Worm (Caenorhabditis elegans): ENCODE measurements around the gene K10H10.12.

K10H10.12 gene

ce11 chrII:14474700-14475099 is 31.4 kb downstream of the K10H10.12 start:
- no peak for TF ChIP-seq ceh-62 (tag; optimal IDR thresholded peaks at IDR 0.05)
- TF ChIP-seq Y75B8A.6 (GFP tag; IDR thresholded peaks at IDR 0.05), result no peak
- no peak for TF ChIP-seq spr-1 (tag; optimal IDR thresholded peaks at IDR 0.05)
- TF ChIP-seq mdl-1 (tag; optimal IDR thresholded peaks at IDR 0.05), result no peak
- TF ChIP-seq pha-4 (GFP tag; IDR thresholded peaks at IDR 0.05), result peak; percentile 46; the same call in 1 of the 2 replicates
- no peak for TF ChIP-seq pha-4 (tag; optimal IDR thresholded peaks at IDR 0.05)
- no peak for TF ChIP-seq nhr-42 (GFP tag; IDR thresholded peaks at IDR 0.05)
- TF ChIP-seq F26F4.8 (GFP tag; conservative IDR thresholded peaks at IDR 0.05), result no peak
- TF ChIP-seq egl-27 (tag; optimal IDR thresholded peaks at IDR 0.05), result no peak
- TF ChIP-seq mxl-3 (GFP tag; optimal IDR thresholded peaks at IDR 0.05), result no peak
- no peak for TF ChIP-seq T26A8.4 (GFP tag; IDR thresholded peaks at IDR 0.05)
- TF ChIP-seq Y5F2A.4 (GFP tag; optimal IDR thresholded peaks at IDR 0.05), result no peak
- TF ChIP-seq madf-9 (GFP tag; conservative IDR thresholded peaks at IDR 0.05), result 0 out of 2 replicates have a peak, but pooled peaks have one; percentile 27
- peak in 1 of 2 experiments; percentile 16 for TF ChIP-seq lsy-2 (tag; optimal IDR thresholded peaks at IDR 0.05)
- no peak for TF ChIP-seq nhr-48 (tag; optimal IDR thresholded peaks at IDR 0.05)
- no peak for TF ChIP-seq snpc-1.2 (GFP tag; IDR thresholded peaks at IDR 0.05)
- TF ChIP-seq nhr-76 (tag; optimal IDR thresholded peaks at IDR 0.05), result no peak
- no peak for TF ChIP-seq F37D6.2 (tag; optimal IDR thresholded peaks at IDR 0.05)
- TF ChIP-seq Y105C5A.15 (GFP tag; IDR thresholded peaks at IDR 0.05), result no peak
- no peak for TF ChIP-seq unc-39 (tag; optimal IDR thresholded peaks at IDR 0.05)
- no peak for TF ChIP-seq cey-2 (tag; optimal IDR thresholded peaks at IDR 0.05; ENCODE audit: borderline replicate concordance, insufficient read depth)
- no peak; the same call in 1 of the 2 replicates for TF ChIP-seq lim-7 (GFP tag; IDR thresholded peaks at IDR 0.05)
- TF ChIP-seq hmg-1.1 (GFP tag; IDR thresholded peaks at IDR 0.05), result peak; percentile 51; the same call in 1 of the 2 replicates
- peak; percentile 49; the same call in 1 of the 2 replicates for TF ChIP-seq lin-38 (GFP tag; IDR thresholded peaks at IDR 0.05)
- no peak for TF ChIP-seq nhr-11 (tag; optimal IDR thresholded peaks at IDR 0.05)
- no peak for TF ChIP-seq nhr-102 (tag; optimal IDR thresholded peaks at IDR 0.05)
- no peak for TF ChIP-seq jun-1 (tag; optimal IDR thresholded peaks at IDR 0.05)
- TF ChIP-seq daf-16 (GFP tag; optimal IDR thresholded peaks at IDR 0.05), result no peak
- peak; percentile 64 for TF ChIP-seq daf-16 (tag; optimal IDR thresholded peaks at IDR 0.05)
- TF ChIP-seq ztf-11 (tag; optimal IDR thresholded peaks at IDR 0.05), result no peak
- no peak for TF ChIP-seq set-16 (GFP tag; IDR thresholded peaks at IDR 0.05)
- peak; percentile 31 for TF ChIP-seq dve-1 (tag; optimal IDR thresholded peaks at IDR 0.05; ENCODE audit: insufficient read depth)
- TF ChIP-seq nhr-28 (tag; optimal IDR thresholded peaks at IDR 0.05), result no peak
- TF ChIP-seq nhr-77 (tag; optimal IDR thresholded peaks at IDR 0.05), result peak; percentile 58
- peak; percentile 6; the same call in 1 of the 2 replicates for TF ChIP-seq ZK337.2 (GFP tag; IDR thresholded peaks at IDR 0.05)
- no peak for TF ChIP-seq attf-4 (tag; optimal IDR thresholded peaks at IDR 0.05)
- no peak for TF ChIP-seq spr-3 (GFP tag; optimal IDR thresholded peaks at IDR 0.05)
- TF ChIP-seq dpl-1 (GFP tag; optimal IDR thresholded peaks at IDR 0.05), result no peak
- TF ChIP-seq T20F7.1 (GFP tag; optimal IDR thresholded peaks at IDR 0.05), result no peak
- TF ChIP-seq snpc-4 (tag; optimal IDR thresholded peaks at IDR 0.05), result no peak
- TF ChIP-seq zip-11 (GFP tag; IDR thresholded peaks at IDR 0.05), result no peak
- no peak for TF ChIP-seq hif-1 (tag; optimal IDR thresholded peaks at IDR 0.05)
- no peak for TF ChIP-seq zip-2 (tag; optimal IDR thresholded peaks at IDR 0.05)
- TF ChIP-seq ceh-82 (tag; optimal IDR thresholded peaks at IDR 0.05), result no peak
- no peak for TF ChIP-seq dmd-6 (GFP tag; IDR thresholded peaks at IDR 0.05)
- TF ChIP-seq aly-2 (tag; optimal IDR thresholded peaks at IDR 0.05), result no peak
- TF ChIP-seq nhr-10 (tag; optimal IDR thresholded peaks at IDR 0.05), result no peak
- TF ChIP-seq skn-1 (tag; optimal IDR thresholded peaks at IDR 0.05), result no peak
- TF ChIP-seq lin-13 (GFP tag; optimal IDR thresholded peaks at IDR 0.05), result no peak
- no peak for TF ChIP-seq lin-39 (tag; optimal IDR thresholded peaks at IDR 0.05)
- no peak for TF ChIP-seq daf-12 (tag; optimal IDR thresholded peaks at IDR 0.05)
- TF ChIP-seq hlh-11 (tag; optimal IDR thresholded peaks at IDR 0.05), result no peak
- no peak for TF ChIP-seq gei-8 (GFP tag; optimal IDR thresholded peaks at IDR 0.05)
